Worm (Caenorhabditis elegans): Measurements from ENCODE around the gene C07B5.3.

Gene C07B5.3

ce11 chrX:9555238-9555637, 32.2 kb upstream of the C07B5.3 start:
- no peak for TF ChIP-seq ZK546.5 (tag; optimal IDR thresholded peaks at IDR 0.05)
- no peak for TF ChIP-seq eor-1 (tag; optimal IDR thresholded peaks at IDR 0.05)
- TF ChIP-seq ceh-28 (tag; optimal IDR thresholded peaks at IDR 0.05), result no peak
- no peak for TF ChIP-seq nhr-28 (tag; optimal IDR thresholded peaks at IDR 0.05)

- TF ChIP-seq pqm-1 (tag; optimal IDR thresholded peaks at IDR 0.05) (peak; percentile 97), nhr-25 (tag; optimal IDR thresholded peaks at IDR 0.05) (peak; percentile 90), elt-3 (tag; optimal IDR thresholded peaks at IDR 0.05) (peak in 1 of 3 experiments; percentile 61), ama-1 (optimal IDR thresholded peaks at IDR 0.05) (no peak), nhr-23 (tag; optimal IDR thresholded peaks at IDR 0.05) (peak; percentile 20), mdl-1 (tag; optimal IDR thresholded peaks at IDR 0.05) (peak; percentile 23), ZK546.5 (tag; optimal IDR thresholded peaks at IDR 0.05) (no peak), nhr-43 (tag; optimal IDR thresholded peaks at IDR 0.05; ENCODE audit: poor library complexity, severe bottlenecking) (peak; percentile 3), jun-1 (tag; optimal IDR thresholded peaks at IDR 0.05) (peak; percentile 20), elt-2 (tag; optimal IDR thresholded peaks at IDR 0.05) (peak; percentile 83), pha-4 (tag; optimal IDR thresholded peaks at IDR 0.05) (peak; percentile 58)
These were observed 30.1 kb upstream of the C07B5.3 start for ce11 chrX:9553095-9553494.

ce11 chrX:9552404-9552803, 29.4 kb upstream of the C07B5.3 start:
- TF ChIP-seq ama-1 (optimal IDR thresholded peaks at IDR 0.05) (peak; percentile 48), ceh-28 (tag; optimal IDR thresholded peaks at IDR 0.05) (no peak), egl-5 (tag; optimal IDR thresholded peaks at IDR 0.05) (peak; percentile 38), hmg-11 (tag; optimal IDR thresholded peaks at IDR 0.05) (no peak), nhr-25 (tag; optimal IDR thresholded peaks at IDR 0.05) (peak; percentile 70), fos-1 (tag; optimal IDR thresholded peaks at IDR 0.05) (no peak), pqm-1 (tag; optimal IDR thresholded peaks at IDR 0.05) (peak; percentile 25), nhr-77 (tag; optimal IDR thresholded peaks at IDR 0.05) (no peak), daf-12 (tag; optimal IDR thresholded peaks at IDR 0.05) (no peak), ceh-9 (tag; optimal IDR thresholded peaks at IDR 0.05) (no peak), nhr-11 (tag; optimal IDR thresholded peaks at IDR 0.05) (no peak), zag-1 (tag; optimal IDR thresholded peaks at IDR 0.05) (no peak), tbx-2 (tag; optimal IDR thresholded peaks at IDR 0.05) (no peak), sea-2 (GFP tag; optimal IDR thresholded peaks at IDR 0.05) (no peak), nfya-1 (tag; optimal IDR thresholded peaks at IDR 0.05; ENCODE audit: insufficient read depth) (peak; percentile 54), nhr-12 (tag; optimal IDR thresholded peaks at IDR 0.05) (no peak), lin-15B (tag; optimal IDR thresholded peaks at IDR 0.05) (no peak), ztf-11 (tag; optimal IDR thresholded peaks at IDR 0.05) (no peak), pha-4 (tag; optimal IDR thresholded peaks at IDR 0.05) (peak; percentile 20), lsy-12 (tag; optimal IDR thresholded peaks at IDR 0.05) (no peak), elt-2 (tag; optimal IDR thresholded peaks at IDR 0.05) (peak; percentile 21), eor-1 (tag; optimal IDR thresholded peaks at IDR 0.05) (no peak), nhr-237 (tag; optimal IDR thresholded peaks at IDR 0.05) (no peak), nhr-23 (tag; optimal IDR thresholded peaks at IDR 0.05) (no peak)

DNA sequence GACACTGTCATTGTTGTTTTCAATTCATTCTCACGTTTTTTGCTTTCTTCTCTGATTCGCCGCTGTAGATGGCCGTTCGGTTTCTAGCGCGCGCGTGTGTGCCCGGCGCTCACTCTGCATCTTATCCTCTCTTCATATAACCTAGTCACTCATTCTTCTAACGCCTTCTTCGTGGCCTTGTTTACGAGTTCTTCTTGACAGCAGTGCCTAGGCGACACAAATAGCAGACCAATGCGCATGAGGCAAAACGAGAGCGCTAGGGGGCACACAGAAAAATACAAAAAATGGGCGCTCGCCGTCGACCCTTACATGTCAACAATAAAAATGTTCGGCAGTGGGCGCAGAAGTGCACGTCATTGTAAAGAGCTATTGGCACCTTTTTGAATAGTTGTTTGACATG, 28.1 kb upstream of the C07B5.3 start:
- TF ChIP-seq ama-1 (optimal IDR thresholded peaks at IDR 0.05) (peak; percentile 34), elt-2 (tag; optimal IDR thresholded peaks at IDR 0.05) (peak; percentile 47), egl-5 (tag; optimal IDR thresholded peaks at IDR 0.05) (peak; percentile 43), pqm-1 (tag; optimal IDR thresholded peaks at IDR 0.05) (peak; percentile 24), nfya-1 (tag; optimal IDR thresholded peaks at IDR 0.05; ENCODE audit: insufficient read depth) (peak; percentile 84), pha-4 (tag; optimal IDR thresholded peaks at IDR 0.05) (peak; percentile 91), lsy-12 (tag; optimal IDR thresholded peaks at IDR 0.05) (no peak), nhr-76 (tag; optimal IDR thresholded peaks at IDR 0.05) (no peak), ceh-28 (tag; optimal IDR thresholded peaks at IDR 0.05) (peak; percentile 42), lin-15B (tag; optimal IDR thresholded peaks at IDR 0.05) (no peak), hmg-11 (tag; optimal IDR thresholded peaks at IDR 0.05) (peak; percentile 54), nhr-25 (tag; optimal IDR thresholded peaks at IDR 0.05) (peak; percentile 94), mml-1 (tag; optimal IDR thresholded peaks at IDR 0.05) (no peak), lin-39 (tag; optimal IDR thresholded peaks at IDR 0.05) (peak; percentile 75), unc-62 (GFP tag; optimal IDR thresholded peaks at IDR 0.05) (peak; percentile 62), elt-1 (tag; optimal IDR thresholded peaks at IDR 0.05) (peak; percentile 33), mdl-1 (tag; optimal IDR thresholded peaks at IDR 0.05) (peak; percentile 57), nhr-11 (tag; optimal IDR thresholded peaks at IDR 0.05) (no peak), jun-1 (tag; optimal IDR thresholded peaks at IDR 0.05) (peak; percentile 74), nhr-43 (tag; optimal IDR thresholded peaks at IDR 0.05; ENCODE audit: poor library complexity, severe bottlenecking) (peak; percentile 22), nhr-23 (tag; optimal IDR thresholded peaks at IDR 0.05) (peak; percentile 63), daf-12 (tag; optimal IDR thresholded peaks at IDR 0.05) (no peak)
